Fruit fly (Drosophila melanogaster): ENCODE results near the gene Nepl8.

Nepl8 gene

dm6 chr2L:16530809-16531208, 42.9 kb downstream of the Nepl8 start (continued):
- no peak for TF ChIP-seq H15 (GFP tag; IDR thresholded peaks at IDR 0.05)
- TF ChIP-seq Hr3 (GFP tag; optimal IDR thresholded peaks at IDR 0.05), result no peak
- TF ChIP-seq cas (GFP tag; IDR thresholded peaks at IDR 0.05), result no peak
- peak; percentile 2 for TF ChIP-seq HHEX (GFP tag; optimal IDR thresholded peaks at IDR 0.05)
- no peak for TF ChIP-seq Hmx (GFP tag; optimal IDR thresholded peaks at IDR 0.05)
- no peak for TF ChIP-seq CG10147 (GFP tag; optimal IDR thresholded peaks at IDR 0.05)
- no peak for TF ChIP-seq tin (GFP tag; optimal IDR thresholded peaks at IDR 0.05)
- peak; percentile 55; the same call in 2 of the 3 replicates for TF ChIP-seq CG2199 (GFP tag; IDR thresholded peaks at IDR 0.05)
- no peak for TF ChIP-seq esg (GFP tag; conservative IDR thresholded peaks at IDR 0.05)
- TF ChIP-seq CG30403 (GFP tag; optimal IDR thresholded peaks at IDR 0.05), result no peak
- no peak for TF ChIP-seq CG9932 (GFP tag; IDR thresholded peaks at IDR 0.05)
- TF ChIP-seq Bteb2 (GFP tag; optimal IDR thresholded peaks at IDR 0.05), result peak; percentile 3
- TF ChIP-seq HmgZ (tag; optimal IDR thresholded peaks at IDR 0.05), result no peak
- no peak for TF ChIP-seq Hr51 (GFP tag; optimal IDR thresholded peaks at IDR 0.05)
- no peak for TF ChIP-seq lilli (GFP tag; optimal IDR thresholded peaks at IDR 0.05)
- TF ChIP-seq Mrtf (GFP tag; IDR thresholded peaks at IDR 0.05), result no peak
- no peak for TF ChIP-seq Dad (GFP tag; optimal IDR thresholded peaks at IDR 0.05)
- TF ChIP-seq az2 (GFP tag; optimal IDR thresholded peaks at IDR 0.05), result no peak
- no peak for TF ChIP-seq gcm (GFP tag; optimal IDR thresholded peaks at IDR 0.05)
- no peak for TF ChIP-seq CG18262 (tag; optimal IDR thresholded peaks at IDR 0.05)
- no peak for TF ChIP-seq Dip2 (GFP tag; IDR thresholded peaks at IDR 0.05)
- TF ChIP-seq tup (GFP tag; optimal IDR thresholded peaks at IDR 0.05), result no peak
- TF ChIP-seq ftz-f1 (GFP tag; optimal IDR thresholded peaks at IDR 0.05), result no peak
- TF ChIP-seq CG13894 (tag; optimal IDR thresholded peaks at IDR 0.05), result no peak
- no peak for TF ChIP-seq CG11504 (tag; optimal IDR thresholded peaks at IDR 0.05)
- TF ChIP-seq dan (GFP tag; IDR thresholded peaks at IDR 0.05), result no peak
- no peak for TF ChIP-seq CG15269 (tag; optimal IDR thresholded peaks at IDR 0.05)
- no peak for TF ChIP-seq bab2 (GFP tag; optimal IDR thresholded peaks at IDR 0.05)
- TF ChIP-seq hbn (GFP tag; IDR thresholded peaks at IDR 0.05; ENCODE audit: partially characterized antibody), result no peak
- no peak for TF ChIP-seq CG16815 (GFP tag; optimal IDR thresholded peaks at IDR 0.05)
- no peak for TF ChIP-seq CG14050 (GFP tag; IDR thresholded peaks at IDR 0.05)
- TF ChIP-seq CG9817 (tag; optimal IDR thresholded peaks at IDR 0.05), result no peak
- TF ChIP-seq lmd (GFP tag; IDR thresholded peaks at IDR 0.05), result no peak
- TF ChIP-seq fd64A (GFP tag; optimal IDR thresholded peaks at IDR 0.05), result no peak
- TF ChIP-seq Ets97D (GFP tag; optimal IDR thresholded peaks at IDR 0.05), result no peak
- TF ChIP-seq Eip74EF (GFP tag; optimal IDR thresholded peaks at IDR 0.05), result no peak
- no peak for TF ChIP-seq CkIIα-i1 (GFP tag; IDR thresholded peaks at IDR 0.05)
- no peak for TF ChIP-seq ara (GFP tag; IDR thresholded peaks at IDR 0.05)
- peak; percentile 5 for TF ChIP-seq CG10543 (GFP tag; optimal IDR thresholded peaks at IDR 0.05)
- TF ChIP-seq dmrt11E (tag; optimal IDR thresholded peaks at IDR 0.05), result no peak
- TF ChIP-seq nom (GFP tag; optimal IDR thresholded peaks at IDR 0.05), result no peak
- peak; percentile 36 for TF ChIP-seq lab (GFP tag; optimal IDR thresholded peaks at IDR 0.05)
- no peak for TF ChIP-seq NK7.1 (GFP tag; optimal IDR thresholded peaks at IDR 0.05)
- no peak for TF ChIP-seq CG3281 (GFP tag; optimal IDR thresholded peaks at IDR 0.05)
- no peak for TF ChIP-seq stwl (tag; optimal IDR thresholded peaks at IDR 0.05)
- no peak for TF ChIP-seq CG11398 (GFP tag; optimal IDR thresholded peaks at IDR 0.05)
- no peak for TF ChIP-seq CG6791 (GFP tag; IDR thresholded peaks at IDR 0.05; ENCODE audit: partially characterized antibody)
- no peak for TF ChIP-seq aop (GFP tag; IDR thresholded peaks at IDR 0.05)
- no peak for TF ChIP-seq chm (GFP tag; IDR thresholded peaks at IDR 0.05)
- no peak for TF ChIP-seq Fer1 (GFP tag; optimal IDR thresholded peaks at IDR 0.05)
- no peak for TF ChIP-seq CG34224 (GFP tag; IDR thresholded peaks at IDR 0.05; ENCODE audit: partially characterized antibody)
- TF ChIP-seq ind (GFP tag; optimal IDR thresholded peaks at IDR 0.05), result no peak

All from whole organism, embryonic.